Worm (Caenorhabditis elegans) whole organism, L4 larva: Measurements from ENCODE around the gene scl-8.
A peak's percentile ranks its signal among the peaks of the same experiment; 100 is the strongest.

Source experiments
- D1046.2 ChIP-seq: fragments of 200-800 bp; sonication (Bioruptor generic); IDR thresholded peaks from 2 replicates; pipeline ENCODE4 v1.3.6; 2022; ENCODE audit warnings: missing genetic modification characterization, missing compliant biosample characterization
- F10B5.3 ChIP-seq: sonication (generic microtip); optimal IDR thresholded peaks from 2 replicates; lab custom pipeline; 2016; ENCODE audit warnings: mild to moderate bottlenecking, missing genetic modification characterization, missing compliant biosample characterization
- F49E8.2 ChIP-seq: sonication (generic microtip); optimal IDR thresholded peaks from 2 replicates; lab custom pipeline; 2016; ENCODE audit warnings: missing compliant biosample characterization, mild to moderate bottlenecking, missing genetic modification characterization, borderline replicate concordance
- Y5F2A.4 ChIP-seq: fragments of 200-800 bp; sonication (Bioruptor generic); optimal IDR thresholded peaks from 2 replicates; lab custom pipeline; 2018; ENCODE audit warnings: mild to moderate bottlenecking, missing genetic modification characterization, missing compliant biosample characterization
- Y75B8A.6 ChIP-seq: fragments of 200-800 bp; sonication (Bioruptor generic); IDR thresholded peaks from 2 replicates; pipeline ENCODE4 v1.3.6; 2022; ENCODE audit warnings: missing genetic modification reagents, missing genetic modification characterization, missing compliant biosample characterization
- ZK337.2 ChIP-seq: fragments of 200-800 bp; sonication (Bioruptor generic); IDR thresholded peaks from 2 replicates; pipeline ENCODE4 v1.3.6; 2022; ENCODE audit warnings: missing genetic modification reagents, missing genetic modification characterization, missing compliant biosample characterization
- aha-1 ChIP-seq: fragments of 150-350 bp; peaks from one replicate; lab custom pipeline; 2014; ENCODE audit warnings: missing biosample characterization, missing genetic modification characterization
- ama-1 ChIP-seq: fragments of 150-350 bp; optimal IDR thresholded peaks from 2 replicates; lab custom pipeline; 2014; ENCODE audit warnings: inconsistent platforms, mixed read lengths
- ceh-20 ChIP-seq: fragments of 200-800 bp; sonication (Bioruptor generic); IDR thresholded peaks from 2 replicates; pipeline ENCODE4 v1.3.6; 2022; ENCODE audit warnings: missing genetic modification reagents, missing genetic modification characterization, missing compliant biosample characterization
- ceh-28 ChIP-seq: fragments of 150-350 bp; optimal IDR thresholded peaks from 2 replicates; lab custom pipeline; 2014; ENCODE audit warnings: missing biosample characterization, missing genetic modification reagents, missing genetic modification characterization
- ceh-62 ChIP-seq: sonication (generic microtip); optimal IDR thresholded peaks from 2 replicates; lab custom pipeline; 2017; ENCODE audit warnings: missing biosample characterization, missing genetic modification characterization
- ceh-82 ChIP-seq: sonication (generic microtip); optimal IDR thresholded peaks from 2 replicates; lab custom pipeline; 2017; ENCODE audit warnings: missing biosample characterization, missing genetic modification characterization
- cey-2 ChIP-seq: sonication (generic microtip); optimal IDR thresholded peaks from 3 replicates; lab custom pipeline; 2017; ENCODE audit warnings: missing genetic modification characterization, mild to moderate bottlenecking, missing compliant biosample characterization, antibody characterized with exemption, borderline replicate concordance; ENCODE audit not compliant: insufficient read depth
- ctbp-1 ChIP-seq: fragments of 200-800 bp; sonication (Bioruptor generic); IDR thresholded peaks from 2 replicates; pipeline ENCODE4 v1.3.6; 2022; ENCODE audit warnings: missing genetic modification reagents, missing genetic modification characterization, missing compliant biosample characterization
- daf-12 ChIP-seq: fragments of 150-350 bp; optimal IDR thresholded peaks from 2 replicates; lab custom pipeline; 2014; ENCODE audit warnings: missing biosample characterization, missing genetic modification reagents, missing genetic modification characterization
- daf-16 ChIP-seq, 3 experiments: sonication (generic microtip); optimal IDR thresholded peaks; 2 replicates each; lab custom pipeline; 2016 to 2017; ENCODE audit warnings: missing genetic modification characterization in 3 of 3, missing genetic modification reagents in 3 of 3, mild to moderate bottlenecking in 2 of 3, missing compliant biosample characterization in 2 of 3, missing biosample characterization in 1 of 3, moderate library complexity in 1 of 3
- daf-19 ChIP-seq: fragments of 200-800 bp; sonication (Bioruptor generic); conservative IDR thresholded peaks from 2 replicates; pipeline ENCODE4 v1.3.6; 2022; ENCODE audit warnings: missing genetic modification characterization, missing compliant biosample characterization
- dmd-6 ChIP-seq: fragments of 200-800 bp; sonication (Bioruptor generic); IDR thresholded peaks from 2 replicates; pipeline ENCODE4 v1.3.6; 2022; ENCODE audit warnings: missing genetic modification reagents, missing genetic modification characterization, missing compliant biosample characterization
- dmd-9 ChIP-seq: fragments of 200-800 bp; sonication (Bioruptor generic); IDR thresholded peaks from 2 replicates; pipeline ENCODE4 v1.3.6; 2022; ENCODE audit warnings: missing genetic modification reagents, missing genetic modification characterization, missing compliant biosample characterization
- dpl-1 ChIP-seq: fragments of 150-350 bp; optimal IDR thresholded peaks from 2 replicates; lab custom pipeline; 2014; ENCODE audit warnings: missing biosample characterization, missing genetic modification reagents, missing genetic modification characterization
- duxl-1 ChIP-seq: sonication (generic microtip); optimal IDR thresholded peaks from 2 replicates; lab custom pipeline; 2016; ENCODE audit warnings: mild to moderate bottlenecking, missing genetic modification characterization, moderate library complexity, missing compliant biosample characterization; ENCODE audit not compliant: poor library complexity
- jun-1 ChIP-seq: fragments of 150-350 bp; optimal IDR thresholded peaks from 2 replicates; lab custom pipeline; 2014; ENCODE audit warnings: missing biosample characterization, missing genetic modification reagents, missing genetic modification characterization
- lim-7 ChIP-seq: fragments of 200-800 bp; sonication (Bioruptor generic); IDR thresholded peaks from 2 replicates; pipeline ENCODE4 v1.3.6; 2022; ENCODE audit warnings: missing genetic modification characterization, missing compliant biosample characterization
- lin-1 ChIP-seq: fragments of 200-800 bp; sonication (Bioruptor generic); IDR thresholded peaks from 2 replicates; pipeline ENCODE4 v1.3.6; 2022; ENCODE audit warnings: missing genetic modification reagents, missing genetic modification characterization, missing compliant biosample characterization
- lin-15B ChIP-seq: fragments of 150-350 bp; sonication (generic microtip); optimal IDR thresholded peaks from 3 replicates; lab custom pipeline; 2014; ENCODE audit warnings: missing biosample characterization, missing genetic modification characterization
- lin-38 ChIP-seq: fragments of 200-800 bp; sonication (Bioruptor generic); IDR thresholded peaks from 2 replicates; pipeline ENCODE4 v1.3.6; 2022; ENCODE audit warnings: missing genetic modification reagents, missing genetic modification characterization, missing compliant biosample characterization
- lsy-2 ChIP-seq, 2 experiments: fragments of 150-350 bp in 1 of 2; sonication (generic microtip) in 1 of 2; optimal IDR thresholded peaks; 2 replicates each; lab custom pipeline; 2014 to 2017; ENCODE audit warnings: missing biosample characterization in 2 of 2, missing genetic modification characterization in 2 of 2
- madf-5 ChIP-seq, 2 experiments: fragments of 200-800 bp; sonication (Bioruptor generic); IDR thresholded peaks; 2 replicates each; pipeline ENCODE4 v1.3.6; 2022; ENCODE audit warnings: missing compliant biosample characterization in 2 of 2, missing genetic modification characterization in 2 of 2
- mdl-1 ChIP-seq, 2 experiments: fragments of 150-350 bp in 1 of 2; sonication (generic microtip) in 1 of 2; optimal IDR thresholded peaks; 2 replicates each; lab custom pipeline; 2014 to 2017; ENCODE audit warnings: missing biosample characterization in 2 of 2, missing genetic modification characterization in 2 of 2
- nhr-10 ChIP-seq: fragments of 150-350 bp; optimal IDR thresholded peaks from 2 replicates; lab custom pipeline; 2014; ENCODE audit warnings: missing biosample characterization, missing genetic modification characterization
- nhr-28 ChIP-seq: fragments of 150-350 bp; optimal IDR thresholded peaks from 2 replicates; lab custom pipeline; 2014; ENCODE audit warnings: missing biosample characterization, missing genetic modification characterization
- nhr-76 ChIP-seq: fragments of 150-350 bp; optimal IDR thresholded peaks from 2 replicates; lab custom pipeline; 2014; ENCODE audit warnings: missing biosample characterization, missing genetic modification characterization
- nhr-77 ChIP-seq: fragments of 150-350 bp; optimal IDR thresholded peaks from 2 replicates; lab custom pipeline; 2014; ENCODE audit warnings: missing biosample characterization, missing genetic modification characterization
- saeg-2 ChIP-seq: fragments of 200-800 bp; sonication (Bioruptor generic); IDR thresholded peaks from 2 replicates; pipeline ENCODE4 v1.3.6; 2022; ENCODE audit warnings: missing genetic modification reagents, missing genetic modification characterization, missing compliant biosample characterization
- skn-1 ChIP-seq: fragments of 150-350 bp; optimal IDR thresholded peaks from 2 replicates; lab custom pipeline; 2014; ENCODE audit warnings: missing biosample characterization, missing genetic modification characterization
- snpc-4 ChIP-seq: fragments of 150-350 bp; optimal IDR thresholded peaks from 2 replicates; lab custom pipeline; 2014; ENCODE audit warnings: missing biosample characterization, missing genetic modification characterization
- spr-1 ChIP-seq: sonication (generic microtip); optimal IDR thresholded peaks from 2 replicates; lab custom pipeline; 2016; ENCODE audit warnings: mild to moderate bottlenecking, missing genetic modification characterization, missing compliant biosample characterization
- spr-3 ChIP-seq: fragments of 200-800 bp; sonication (Bioruptor generic); optimal IDR thresholded peaks from 2 replicates; lab custom pipeline; 2018; ENCODE audit warnings: mild to moderate bottlenecking, missing genetic modification characterization, missing compliant biosample characterization
- unc-62 ChIP-seq, 3 experiments: fragments of 150-350 bp in 1 of 3; sonication (generic microtip); optimal IDR thresholded peaks in 2 of 3; peaks in 1 of 3; 1 replicate in 1 of 3; 2 replicates in 2 of 3; lab custom pipeline; 2014 to 2017; ENCODE audit warnings: missing biosample characterization in 3 of 3, missing genetic modification characterization in 3 of 3, missing genetic modification reagents in 3 of 3, missing genotype in 1 of 3
- vab-7 ChIP-seq: fragments of 200-800 bp; sonication (Bioruptor generic); IDR thresholded peaks from 2 replicates; pipeline ENCODE4 v1.3.6; 2022; ENCODE audit warnings: missing genetic modification reagents, missing genetic modification characterization, missing compliant biosample characterization
- zag-1 ChIP-seq: fragments of 150-350 bp; optimal IDR thresholded peaks from 2 replicates; lab custom pipeline; 2014; ENCODE audit warnings: missing biosample characterization, missing genetic modification characterization
- zfp-2 ChIP-seq: sonication (generic microtip); optimal IDR thresholded peaks from 2 replicates; lab custom pipeline; 2016; ENCODE audit warnings: mild to moderate bottlenecking, missing genetic modification characterization, missing compliant biosample characterization
- ztf-7 ChIP-seq: fragments of 150-350 bp; optimal IDR thresholded peaks from 2 replicates; lab custom pipeline; 2014; ENCODE audit warnings: missing biosample characterization, missing genetic modification characterization

scl-8 gene

ce11 chrIV:13077694-13078093 is 6.1 kb downstream of the scl-8 start (continued):
- TF ChIP-seq zag-1 (tag; lab: Kevin White, UChicago): no peak
- TF ChIP-seq snpc-4 (tag; lab: Kevin White, UChicago): no peak
- no peak for TF ChIP-seq lim-7 (GFP tag; lab: Robert Waterston, UW)
- no peak; the same call in 1 of the 2 replicates for TF ChIP-seq ceh-20 (GFP tag; lab: Robert Waterston, UW)
- no peak for TF ChIP-seq daf-12 (tag; lab: Kevin White, UChicago)
- TF ChIP-seq mdl-1 (tag; optimal IDR thresholded peaks at IDR 0.05; lab: Kevin White, UChicago): peak; percentile 36 to 73
- no peak for TF ChIP-seq ceh-62 (tag; lab: Kevin White, UChicago)
- no peak for TF ChIP-seq spr-3 (GFP tag; lab: Kevin White, UChicago)
- no peak for TF ChIP-seq ama-1 (lab: Kevin White, UChicago)
- peak; percentile 45 for TF ChIP-seq dmd-6 (GFP tag; lab: Robert Waterston, UW)
- TF ChIP-seq cey-2 (tag; lab: Kevin White, UChicago): peak; percentile 28
- TF ChIP-seq ceh-82 (tag; lab: Kevin White, UChicago): no peak
- no peak for TF ChIP-seq spr-1 (tag; lab: Kevin White, UChicago)
- no peak for TF ChIP-seq F49E8.2 (tag; lab: Kevin White, UChicago)
- no peak for TF ChIP-seq lin-1
- no peak for TF ChIP-seq D1046.2
- TF ChIP-seq daf-16 (GFP tag; optimal IDR thresholded peaks at IDR 0.05; lab: Kevin White, UChicago): no peak
- TF ChIP-seq daf-16 (tag; optimal IDR thresholded peaks at IDR 0.05; lab: Kevin White, UChicago): no peak
- TF ChIP-seq lin-38 (GFP tag; lab: Robert Waterston, UW): no peak
- TF ChIP-seq nhr-76 (tag; lab: Kevin White, UChicago): no peak
- TF ChIP-seq aha-1: peak; percentile 87
- no peak for TF ChIP-seq dpl-1 (GFP tag; lab: Kevin White, UChicago)
- peak; percentile 96 for TF ChIP-seq nhr-28 (tag; lab: Kevin White, UChicago)
- TF ChIP-seq madf-5 (GFP tag; IDR thresholded peaks at IDR 0.05; lab: Robert Waterston, UW): no peak
- TF ChIP-seq Y5F2A.4 (GFP tag; lab: Kevin White, UChicago): no peak
- TF ChIP-seq Y75B8A.6 (GFP tag; lab: Robert Waterston, UW): no peak
- no peak for TF ChIP-seq daf-19
- TF ChIP-seq lsy-2 (tag; optimal IDR thresholded peaks at IDR 0.05; lab: Kevin White, UChicago): no peak
- no peak for TF ChIP-seq ztf-7 (tag; lab: Kevin White, UChicago)
- TF ChIP-seq ZK337.2: no peak
- TF ChIP-seq nhr-77 (tag; lab: Kevin White, UChicago): peak; percentile 26
- TF ChIP-seq dmd-9 (GFP tag; lab: Robert Waterston, UW): no peak
- no peak for TF ChIP-seq zfp-2
- TF ChIP-seq ctbp-1 (GFP tag; lab: Robert Waterston, UW): no peak
- no peak for TF ChIP-seq duxl-1 (tag; lab: Kevin White, UChicago)
- no peak for TF ChIP-seq lin-15B (tag; lab: Kevin White, UChicago)
- no peak for TF ChIP-seq skn-1 (tag; lab: Kevin White, UChicago)
- no peak for TF ChIP-seq ceh-28 (tag; lab: Kevin White, UChicago)
- no peak for TF ChIP-seq nhr-10 (tag; lab: Kevin White, UChicago)

ce11 chrIV:13078342-13078741 is 6.8 kb downstream of the scl-8 start:
- peak in 1 of 2 experiments; percentile 96 for TF ChIP-seq unc-62 (GFP tag; optimal IDR thresholded peaks at IDR 0.05 in 1 of 2; lab: Kevin White, UChicago)
- TF ChIP-seq unc-62 (tag; optimal IDR thresholded peaks at IDR 0.05; lab: Kevin White, UChicago): no peak
- no peak for TF ChIP-seq D1046.2
- TF ChIP-seq vab-7 (GFP tag; lab: Robert Waterston, UW): 0 out of 2 replicates have a peak, but pooled peaks have one; percentile 7
- no peak for TF ChIP-seq jun-1 (tag; lab: Kevin White, UChicago)
- no peak for TF ChIP-seq F10B5.3 (tag; lab: Kevin White, UChicago)
- TF ChIP-seq saeg-2 (GFP tag; lab: Robert Waterston, UW): no peak
- TF ChIP-seq mdl-1 (tag; optimal IDR thresholded peaks at IDR 0.05; lab: Kevin White, UChicago): no peak
